Worm (Caenorhabditis elegans) whole organism, L3 larva: ENCODE data around the gene hum-4.

Experiments used
- R02D3.7 ChIP-seq: fragments of 150-350 bp; optimal IDR thresholded peaks from 2 replicates; lab custom pipeline; 2014; ENCODE audit warnings: missing biosample characterization, missing genetic modification characterization
- ZK546.5 ChIP-seq: sonication (generic microtip); optimal IDR thresholded peaks from 2 replicates; lab custom pipeline; 2017; ENCODE audit warnings: missing biosample characterization, missing genetic modification characterization
- ama-1 ChIP-seq: fragments of 150-350 bp; optimal IDR thresholded peaks from 2 replicates; lab custom pipeline; 2018
- ceh-16 ChIP-seq: sonication (generic microtip); optimal IDR thresholded peaks from 2 replicates; lab custom pipeline; 2017; ENCODE audit warnings: missing biosample characterization, missing genetic modification characterization
- ceh-28 ChIP-seq: fragments of 150-350 bp; optimal IDR thresholded peaks from 2 replicates; lab custom pipeline; 2014; ENCODE audit warnings: missing biosample characterization, missing genetic modification reagents, missing genetic modification characterization
- ceh-82 ChIP-seq: fragments of 150-350 bp; optimal IDR thresholded peaks from 2 replicates; lab custom pipeline; 2014; ENCODE audit warnings: missing biosample characterization, missing genetic modification characterization
- ceh-9 ChIP-seq: sonication (generic microtip); optimal IDR thresholded peaks from 2 replicates; lab custom pipeline; 2018; ENCODE audit warnings: missing biosample characterization, missing genetic modification characterization
- daf-12 ChIP-seq: fragments of 150-350 bp; optimal IDR thresholded peaks from 2 replicates; lab custom pipeline; 2014; ENCODE audit warnings: missing biosample characterization, missing genetic modification reagents, missing genetic modification characterization
- egl-27 ChIP-seq: sonication (generic microtip); optimal IDR thresholded peaks from 4 replicates; lab custom pipeline; 2017; ENCODE audit warnings: missing biosample characterization, missing genetic modification reagents, missing genetic modification characterization
- egl-5 ChIP-seq: fragments of 150-350 bp; optimal IDR thresholded peaks from 2 replicates; lab custom pipeline; 2017; ENCODE audit warnings: missing biosample characterization, missing genetic modification reagents, missing genetic modification characterization, inconsistent platforms
- elt-1 ChIP-seq: fragments of 150-350 bp; optimal IDR thresholded peaks from 2 replicates; lab custom pipeline; 2014; ENCODE audit warnings: missing biosample characterization, missing genetic modification characterization
- elt-2 ChIP-seq: sonication (generic microtip); optimal IDR thresholded peaks from 2 replicates; lab custom pipeline; 2016; ENCODE audit warnings: missing genetic modification reagents, mild to moderate bottlenecking, missing genetic modification characterization, missing compliant biosample characterization
- elt-3 ChIP-seq, 3 experiments: fragments of 150-350 bp in 1 of 3; sonication (generic microtip) in 2 of 3; optimal IDR thresholded peaks; 2 replicates in 2 of 3; 4 replicates in 1 of 3; lab custom pipeline; 2014 to 2017; ENCODE audit warnings: missing biosample characterization in 3 of 3, missing genetic modification characterization in 3 of 3
- eor-1 ChIP-seq, 2 experiments: fragments of 150-350 bp; optimal IDR thresholded peaks; 2 replicates each; lab custom pipeline; 2014 to 2018; ENCODE audit warnings: missing biosample characterization in 2 of 2, missing genetic modification characterization in 2 of 2
- fkh-10 ChIP-seq: sonication (generic microtip); optimal IDR thresholded peaks from 2 replicates; lab custom pipeline; 2017; ENCODE audit warnings: missing biosample characterization, missing genetic modification reagents, missing genetic modification characterization
- fkh-2 ChIP-seq: fragments of 150-350 bp; optimal IDR thresholded peaks from 2 replicates; lab custom pipeline; 2014; ENCODE audit warnings: missing biosample characterization, missing genetic modification reagents, missing genetic modification characterization
- hmg-11 ChIP-seq: sonication (generic microtip); optimal IDR thresholded peaks from 2 replicates; lab custom pipeline; 2016; ENCODE audit warnings: missing genetic modification characterization, missing compliant biosample characterization
- jun-1 ChIP-seq: fragments of 150-350 bp; optimal IDR thresholded peaks from 2 replicates; lab custom pipeline; 2014; ENCODE audit warnings: missing biosample characterization, missing genetic modification reagents, missing genetic modification characterization
- lin-15B ChIP-seq: fragments of 150-350 bp; optimal IDR thresholded peaks from 2 replicates; lab custom pipeline; 2014; ENCODE audit warnings: missing biosample characterization, missing genetic modification characterization
- lin-39 ChIP-seq: fragments of 150-350 bp; optimal IDR thresholded peaks from 2 replicates; lab custom pipeline; 2018; ENCODE audit warnings: missing biosample characterization, missing genetic modification reagents, missing genetic modification characterization
- lsy-12 ChIP-seq: sonication (generic microtip); optimal IDR thresholded peaks from 2 replicates; lab custom pipeline; 2016; ENCODE audit warnings: mild to moderate bottlenecking, missing genetic modification characterization, missing compliant biosample characterization
- mdl-1 ChIP-seq: fragments of 150-350 bp; optimal IDR thresholded peaks from 2 replicates; lab custom pipeline; 2014; ENCODE audit warnings: missing biosample characterization, missing genetic modification characterization
- mml-1 ChIP-seq: fragments of 150-350 bp; sonication (generic microtip); optimal IDR thresholded peaks from 3 replicates; lab custom pipeline; 2014; ENCODE audit warnings: missing biosample characterization, missing genetic modification characterization
- nfya-1 ChIP-seq: sonication (generic microtip); optimal IDR thresholded peaks from 2 replicates; lab custom pipeline; 2017; ENCODE audit warnings: missing genetic modification characterization, mild to moderate bottlenecking, missing compliant biosample characterization, antibody characterized with exemption, moderate library complexity; ENCODE audit not compliant: insufficient read depth
- nhr-11 ChIP-seq: fragments of 150-350 bp; optimal IDR thresholded peaks from 2 replicates; lab custom pipeline; 2014; ENCODE audit warnings: missing biosample characterization, missing genetic modification characterization
- nhr-12 ChIP-seq: fragments of 150-350 bp; optimal IDR thresholded peaks from 2 replicates; lab custom pipeline; 2014; ENCODE audit warnings: missing biosample characterization, missing genetic modification characterization
- nhr-23 ChIP-seq: fragments of 150-350 bp; optimal IDR thresholded peaks from 2 replicates; lab custom pipeline; 2014; ENCODE audit warnings: missing biosample characterization, missing genetic modification reagents, missing genetic modification characterization
- nhr-237 ChIP-seq: fragments of 150-350 bp; optimal IDR thresholded peaks from 2 replicates; lab custom pipeline; 2014; ENCODE audit warnings: missing biosample characterization, missing genetic modification characterization
- nhr-25 ChIP-seq: sonication (generic microtip); optimal IDR thresholded peaks from 2 replicates; lab custom pipeline; 2017; ENCODE audit warnings: missing biosample characterization, missing genetic modification characterization
- nhr-28 ChIP-seq: fragments of 150-350 bp; optimal IDR thresholded peaks from 2 replicates; lab custom pipeline; 2014; ENCODE audit warnings: missing biosample characterization, missing genetic modification characterization
- nhr-43 ChIP-seq: sonication (generic microtip); optimal IDR thresholded peaks from 2 replicates; lab custom pipeline; 2016; ENCODE audit warnings: mild to moderate bottlenecking, missing genetic modification characterization, missing compliant biosample characterization; ENCODE audit not compliant: poor library complexity, severe bottlenecking
- nhr-67 ChIP-seq: fragments of 150-350 bp; optimal IDR thresholded peaks from 2 replicates; lab custom pipeline; 2014; ENCODE audit warnings: missing biosample characterization, missing genetic modification characterization
- nhr-76 ChIP-seq: fragments of 150-350 bp; sonication (generic microtip); optimal IDR thresholded peaks from 5 replicates; lab custom pipeline; 2014; ENCODE audit warnings: missing biosample characterization, missing genetic modification characterization
- nhr-77 ChIP-seq: fragments of 150-350 bp; optimal IDR thresholded peaks from 2 replicates; lab custom pipeline; 2014; ENCODE audit warnings: missing biosample characterization, missing genetic modification characterization
- pha-4 ChIP-seq: fragments of 150-350 bp; optimal IDR thresholded peaks from 2 replicates; lab custom pipeline; 2014; ENCODE audit warnings: missing biosample characterization, missing genetic modification reagents, missing genetic modification characterization
- sea-2 ChIP-seq: fragments of 150-350 bp; sonication (generic microtip); optimal IDR thresholded peaks from 4 replicates; lab custom pipeline; 2014; ENCODE audit warnings: missing biosample characterization, missing genetic modification reagents, missing genetic modification characterization
- skn-1 ChIP-seq: fragments of 150-350 bp; optimal IDR thresholded peaks from 2 replicates; lab custom pipeline; 2014; ENCODE audit warnings: missing biosample characterization, missing genetic modification characterization
- snpc-4 ChIP-seq: fragments of 150-350 bp; optimal IDR thresholded peaks from 2 replicates; lab custom pipeline; 2014; ENCODE audit warnings: missing biosample characterization, missing genetic modification characterization
- tbx-2 ChIP-seq: sonication (generic microtip); optimal IDR thresholded peaks from 2 replicates; lab custom pipeline; 2016; ENCODE audit warnings: mild to moderate bottlenecking, missing genetic modification characterization, missing compliant biosample characterization
- unc-39 ChIP-seq: sonication (generic microtip); optimal IDR thresholded peaks from 4 replicates; lab custom pipeline; 2017; ENCODE audit warnings: missing biosample characterization, missing genetic modification characterization
- unc-62 ChIP-seq: fragments of 150-350 bp; sonication (generic microtip); optimal IDR thresholded peaks from 4 replicates; lab custom pipeline; 2014; ENCODE audit warnings: missing biosample characterization, missing genetic modification reagents, missing genetic modification characterization
- zag-1 ChIP-seq: fragments of 150-350 bp; optimal IDR thresholded peaks from 2 replicates; lab custom pipeline; 2014; ENCODE audit warnings: missing biosample characterization, missing genetic modification characterization
- ztf-11 ChIP-seq: fragments of 150-350 bp; optimal IDR thresholded peaks from 2 replicates; lab custom pipeline; 2014; ENCODE audit warnings: missing biosample characterization, missing genetic modification characterization
- ztf-4 ChIP-seq: fragments of 150-350 bp; optimal IDR thresholded peaks from 2 replicates; lab custom pipeline; 2014; ENCODE audit warnings: missing biosample characterization, missing genetic modification characterization

hum-4 gene

ce11 chrX:11472953-11473671 lies 39.7 kb upstream of the hum-4 start (continued):
- TF ChIP-seq elt-2 (tag; lab: Kevin White, UChicago): no peak
- no peak for TF ChIP-seq egl-27
- TF ChIP-seq nhr-25 (tag; lab: Kevin White, UChicago): no peak
- TF ChIP-seq nhr-67 (tag; lab: Kevin White, UChicago): no peak
- no peak for TF ChIP-seq nhr-76 (tag; lab: Kevin White, UChicago)
- no peak for TF ChIP-seq ceh-82 (tag; lab: Kevin White, UChicago)
- TF ChIP-seq elt-3 (tag; optimal IDR thresholded peaks at IDR 0.05; lab: Kevin White, UChicago): no peak
- no peak for TF ChIP-seq nhr-77 (tag; lab: Kevin White, UChicago)
- no peak for TF ChIP-seq ceh-9 (tag; lab: Kevin White, UChicago)
- TF ChIP-seq ama-1 (lab: Kevin White, UChicago): peak; percentile 44
- peak; percentile 69 for TF ChIP-seq hmg-11 (tag; lab: Kevin White, UChicago)
- TF ChIP-seq unc-39 (tag; lab: Kevin White, UChicago): no peak
- TF ChIP-seq ceh-16 (tag; lab: Kevin White, UChicago): no peak
- no peak for TF ChIP-seq nhr-43
- TF ChIP-seq lsy-12 (tag; lab: Kevin White, UChicago): peak; percentile 51
- TF ChIP-seq nhr-28 (tag; lab: Kevin White, UChicago): no peak
- peak; percentile 47 for TF ChIP-seq skn-1 (tag; lab: Kevin White, UChicago)
- TF ChIP-seq jun-1 (tag; lab: Kevin White, UChicago): peak; percentile 34
- TF ChIP-seq, all 47 proteins: peak for 13

- TF ChIP-seq lin-39 (tag; lab: Kevin White, UChicago) (no peak), nhr-76 (tag; lab: Kevin White, UChicago) (no peak), nfya-1 (peak; percentile 57), nhr-43 (no peak), ztf-11 (tag; lab: Kevin White, UChicago) (no peak), nhr-11 (tag; lab: Kevin White, UChicago) (no peak), ceh-9 (tag; lab: Kevin White, UChicago) (no peak), pha-4 (peak; percentile 32)
These were observed 39.0 kb upstream of the hum-4 start for ce11 chrX:11472407-11472806.

- TF ChIP-seq nhr-67 (tag; lab: Kevin White, UChicago) (no peak), sea-2 (GFP tag; lab: Kevin White, UChicago) (no peak), egl-5 (tag; lab: Kevin White, UChicago) (peak; percentile 47), zag-1 (tag; lab: Kevin White, UChicago) (peak; percentile 40), nfya-1 (peak; percentile 73), tbx-2 (tag; lab: Kevin White, UChicago) (peak; percentile 32), daf-12 (tag; lab: Kevin White, UChicago) (no peak), nhr-237 (tag; lab: Kevin White, UChicago) (no peak), ama-1 (lab: Kevin White, UChicago) (peak; percentile 66), nhr-43 (peak; percentile 24), fkh-10 (GFP tag; lab: Kevin White, UChicago) (peak; percentile 26), elt-1 (tag; lab: Kevin White, UChicago) (peak; percentile 18), lin-15B (tag; lab: Kevin White, UChicago) (peak; percentile 8), eor-1 (tag; optimal IDR thresholded peaks at IDR 0.05; lab: Kevin White, UChicago) (no peak), unc-62 (GFP tag; lab: Kevin White, UChicago) (peak; percentile 46), ceh-82 (tag; lab: Kevin White, UChicago) (no peak), pha-4 (no peak), lsy-12 (tag; lab: Kevin White, UChicago) (peak; percentile 33), ceh-9 (tag; lab: Kevin White, UChicago) (no peak), hmg-11 (tag; lab: Kevin White, UChicago) (peak; percentile 34), ztf-4 (tag; lab: Kevin White, UChicago) (no peak), nhr-23 (tag; lab: Kevin White, UChicago) (peak; percentile 34), mml-1 (tag; lab: Kevin White, UChicago) (no peak), nhr-76 (tag; lab: Kevin White, UChicago) (no peak), elt-3 (tag; optimal IDR thresholded peaks at IDR 0.05; lab: Kevin White, UChicago) (no peak), fkh-2 (no peak), lin-39 (tag; lab: Kevin White, UChicago) (peak; percentile 91), ZK546.5 (tag; lab: Kevin White, UChicago) (no peak), snpc-4 (tag; lab: Kevin White, UChicago) (peak; percentile 67), ceh-28 (tag; lab: Kevin White, UChicago) (no peak), R02D3.7 (tag; lab: Kevin White, UChicago) (no peak), nhr-12 (tag; lab: Kevin White, UChicago) (no peak), jun-1 (tag; lab: Kevin White, UChicago) (peak; percentile 71), egl-27 (peak; percentile 4), skn-1 (tag; lab: Kevin White, UChicago) (peak; percentile 69), ztf-11 (tag; lab: Kevin White, UChicago) (no peak), elt-2 (tag; lab: Kevin White, UChicago) (peak; percentile 27), nhr-25 (tag; lab: Kevin White, UChicago) (no peak), mdl-1 (tag; lab: Kevin White, UChicago) (peak; percentile 77)
- TF ChIP-seq, all 47 proteins: peak for 20
These were observed 38.5 kb upstream of the hum-4 start for ce11 chrX:11471893-11472292.
